Worm (Caenorhabditis elegans) whole organism, mixed stage, embryonic: ENCODE data around the gene T24C4.5.

Source experiments
- elt-3 ChIP-seq: fragments of 150-350 bp; optimal IDR thresholded peaks from 2 replicates; lab custom pipeline; 2014; ENCODE audit warnings: missing biosample characterization, missing genetic modification characterization
- lin-13 ChIP-seq: fragments of 150-350 bp; optimal IDR thresholded peaks from 2 replicates; lab custom pipeline; 2014; ENCODE audit warnings: missing biosample characterization, missing genetic modification characterization
- lin-32 ChIP-seq: fragments of 200-800 bp; sonication (Bioruptor generic); optimal IDR thresholded peaks from 2 replicates; lab custom pipeline; 2018; ENCODE audit warnings: mild to moderate bottlenecking, missing genetic modification characterization, missing compliant biosample characterization
- mep-1 ChIP-seq: fragments of 150-350 bp; optimal IDR thresholded peaks from 2 replicates; lab custom pipeline; 2017; ENCODE audit warnings: missing biosample characterization, missing genetic modification reagents, missing genetic modification characterization, inconsistent platforms
- nhr-12 ChIP-seq: fragments of 150-350 bp; optimal IDR thresholded peaks from 2 replicates; lab custom pipeline; 2014; ENCODE audit warnings: missing biosample characterization, missing genetic modification characterization
- unc-120 ChIP-seq: sonication (generic microtip); optimal IDR thresholded peaks from 2 replicates; lab custom pipeline; 2017; ENCODE audit warnings: missing genetic modification characterization, missing compliant biosample characterization; ENCODE audit not compliant: poor library complexity, severe bottlenecking
- ztf-11 ChIP-seq: fragments of 150-350 bp; optimal IDR thresholded peaks from 2 replicates; lab custom pipeline; 2014; ENCODE audit warnings: missing biosample characterization, missing genetic modification characterization

DNA sequence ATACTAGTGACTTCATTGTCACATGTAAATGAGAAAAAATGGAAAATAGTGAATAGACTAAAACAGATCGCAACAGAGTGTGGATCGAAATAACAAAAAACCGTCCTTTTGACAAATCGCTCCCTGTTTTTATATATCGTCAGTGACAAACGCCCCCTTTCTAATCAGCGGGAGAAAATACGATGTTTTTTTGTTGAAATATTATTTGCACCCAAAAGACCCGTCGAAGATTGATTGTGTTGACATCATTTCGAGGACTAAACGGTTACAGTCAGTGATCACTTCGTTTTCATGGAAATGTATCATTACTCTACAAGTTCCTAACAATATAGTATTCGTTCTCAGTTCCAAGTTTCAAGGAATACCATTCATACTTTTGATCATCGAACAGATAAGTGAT, 40.0 kb downstream of the T24C4.5 start, which contains the start of gene dos-3:
- TF ChIP-seq ztf-11 (tag; lab: Kevin White, UChicago): no peak
- TF ChIP-seq nhr-12 (tag; lab: Kevin White, UChicago): no peak
- TF ChIP-seq mep-1 (tag; lab: Kevin White, UChicago): no peak
- TF ChIP-seq lin-32 (GFP tag; lab: Kevin White, UChicago): no peak
- no peak for TF ChIP-seq lin-13 (tag; lab: Kevin White, UChicago)
- TF ChIP-seq unc-120 (tag; lab: Kevin White, UChicago): no peak
- TF ChIP-seq elt-3 (tag; lab: Kevin White, UChicago): no peak
